Worm (Caenorhabditis elegans) whole organism, young adult: ENCODE data around the gene T01E8.8.

Source experiments
- C17E4.6 ChIP-seq: fragments of 200-800 bp; sonication (Bioruptor generic); IDR thresholded peaks from 2 replicates; pipeline ENCODE4 v1.3.6; 2022; ENCODE audit warnings: missing genetic modification reagents, missing genetic modification characterization, missing compliant biosample characterization
- Y53G8AR.9 ChIP-seq: fragments of 200-800 bp; sonication (Bioruptor generic); conservative IDR thresholded peaks from 2 replicates; pipeline ENCODE4 v1.3.6; 2022; ENCODE audit warnings: missing genetic modification reagents, missing genetic modification characterization, missing compliant biosample characterization
- Y79H2A.3 ChIP-seq: fragments of 200-800 bp; sonication (Bioruptor generic); conservative IDR thresholded peaks from 2 replicates; pipeline ENCODE4 v1.3.6; 2022; ENCODE audit warnings: missing genetic modification reagents, missing genetic modification characterization, missing compliant biosample characterization
- aptf-3 ChIP-seq: fragments of 200-800 bp; sonication (Bioruptor generic); IDR thresholded peaks from 2 replicates; pipeline ENCODE4 v1.3.6; 2022; ENCODE audit warnings: missing genetic modification characterization, missing compliant biosample characterization
- ets-4 ChIP-seq: fragments of 200-800 bp; sonication (Bioruptor generic); optimal IDR thresholded peaks from 2 replicates; lab custom pipeline; 2018; ENCODE audit warnings: mild to moderate bottlenecking, missing genetic modification characterization, missing compliant biosample characterization
- fkh-3 ChIP-seq: sonication (generic microtip); optimal IDR thresholded peaks from 2 replicates; lab custom pipeline; 2016; ENCODE audit warnings: mild to moderate bottlenecking, missing genetic modification characterization, missing compliant biosample characterization
- nhr-120 ChIP-seq: fragments of 200-800 bp; sonication (Bioruptor generic); IDR thresholded peaks from 2 replicates; pipeline ENCODE4 v1.3.6; 2022; ENCODE audit warnings: missing genetic modification characterization, missing compliant biosample characterization
- unc-62 ChIP-seq: fragments of 150-350 bp; optimal IDR thresholded peaks from 2 replicates; lab custom pipeline; 2014; ENCODE audit warnings: missing biosample characterization, missing genetic modification reagents, missing genetic modification characterization

- no peak for TF ChIP-seq Y79H2A.3
- no peak for TF ChIP-seq unc-62 (GFP tag; lab: Kevin White, UChicago)
- no peak for TF ChIP-seq fkh-3
- TF ChIP-seq Y53G8AR.9 (GFP tag; lab: Robert Waterston, UW) = no peak
- TF ChIP-seq ets-4 (GFP tag; lab: Kevin White, UChicago) = no peak
- TF ChIP-seq nhr-120 = no peak
- TF ChIP-seq aptf-3 (GFP tag; lab: Robert Waterston, UW) = no peak
- TF ChIP-seq C17E4.6 = no peak
Measured at ce11 chrII:10252048-10252447, 21.0 kb downstream of the T01E8.8 start.
